Fruit fly (Drosophila melanogaster): ENCODE results near the gene CG7255.
A peak's percentile ranks its signal among the peaks of the same experiment; 100 is the strongest.

CG7255 gene

DNA sequence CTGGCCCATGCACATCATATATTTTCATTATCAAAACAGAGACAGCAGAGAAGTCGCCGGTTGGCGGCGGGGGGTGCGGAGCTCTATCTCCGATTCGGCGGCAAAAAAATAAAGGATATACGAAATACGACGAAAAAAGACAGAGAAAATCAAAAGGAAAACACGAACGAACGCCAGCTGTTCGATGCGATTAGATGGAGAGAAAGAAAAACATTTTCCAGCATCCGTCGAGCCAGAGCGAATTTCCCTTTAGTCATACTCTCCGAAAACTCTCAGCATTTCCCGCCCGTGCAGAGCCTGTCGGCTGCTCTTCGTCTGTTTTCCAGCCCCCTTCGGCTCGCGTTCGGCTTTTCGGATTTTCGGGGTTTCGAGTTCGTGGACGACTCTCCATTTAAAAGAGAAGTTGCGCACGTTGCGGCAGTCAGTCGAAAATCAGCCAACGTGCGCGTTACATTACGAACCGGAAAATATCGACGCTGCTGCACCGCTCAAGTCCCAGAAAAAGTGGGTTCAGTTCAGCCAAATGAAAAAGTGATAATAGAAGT lies 32.3 kb downstream of the CG7255 start, which contains the start of gene Toll-6 (continued):
- peak; percentile 16 for TF ChIP-seq Nf-YB (GFP tag; optimal IDR thresholded peaks at IDR 0.05)
- TF ChIP-seq Adf1 (GFP tag; IDR thresholded peaks at IDR 0.05) = no peak
- TF ChIP-seq Fer3 (tag; optimal IDR thresholded peaks at IDR 0.05) = no peak
- TF ChIP-seq her (GFP tag; optimal IDR thresholded peaks at IDR 0.05) = peak; percentile 9
- no peak for TF ChIP-seq Vsx1 (GFP tag; optimal IDR thresholded peaks at IDR 0.05)
- TF ChIP-seq CG18262 (tag; optimal IDR thresholded peaks at IDR 0.05) = peak; percentile 20
- no peak for TF ChIP-seq knrl (GFP tag; IDR thresholded peaks at IDR 0.05; ENCODE audit: partially characterized antibody)
- TF ChIP-seq Stat92E (GFP tag; optimal IDR thresholded peaks at IDR 0.05) = peak in 1 of 3 experiments; percentile 72
- TF ChIP-seq CG8924 (tag; optimal IDR thresholded peaks at IDR 0.05) = peak; percentile 24
- TF ChIP-seq wdn (GFP tag; IDR thresholded peaks at IDR 0.05) = no peak
- TF ChIP-seq Med (GFP tag) = peak; percentile 82
- TF ChIP-seq CG13123 (GFP tag; optimal IDR thresholded peaks at IDR 0.05) = no peak
- no peak for TF ChIP-seq croc (GFP tag; conservative IDR thresholded peaks at IDR 0.05)
- TF ChIP-seq CG9876 (GFP tag; optimal IDR thresholded peaks at IDR 0.05) = no peak
- no peak for TF ChIP-seq D19B (GFP tag; optimal IDR thresholded peaks at IDR 0.05)
- no peak for TF ChIP-seq CG6683 (GFP tag; optimal IDR thresholded peaks at IDR 0.05)
- no peak for TF ChIP-seq Antp (GFP tag; optimal IDR thresholded peaks at IDR 0.05)
- no peak for TF ChIP-seq Sin3A (optimal IDR thresholded peaks at IDR 0.05)
- no peak for TF ChIP-seq ro (GFP tag; IDR thresholded peaks at IDR 0.05)
- TF ChIP-seq CG1603 (tag; optimal IDR thresholded peaks at IDR 0.05) = peak; percentile 14
- TF ChIP-seq Hsf (GFP tag; optimal IDR thresholded peaks at IDR 0.05) = no peak
- TF ChIP-seq prd (optimal IDR thresholded peaks at IDR 0.05) = no peak
- TF ChIP-seq prd (GFP tag; IDR thresholded peaks at IDR 0.05) = peak; percentile 39; the same call in 2 of the 3 replicates
- peak; percentile 2 for TF ChIP-seq CG15601 (tag; optimal IDR thresholded peaks at IDR 0.05)
- peak; percentile 68 for TF ChIP-seq kni (GFP tag; optimal IDR thresholded peaks at IDR 0.05)
- TF ChIP-seq cg (GFP tag; optimal IDR thresholded peaks at IDR 0.05) = peak; percentile 40
- no peak for TF ChIP-seq CG16815 (GFP tag; optimal IDR thresholded peaks at IDR 0.05)
- TF ChIP-seq fd64A (GFP tag; optimal IDR thresholded peaks at IDR 0.05) = no peak
- TF ChIP-seq CG13296 (GFP tag; optimal IDR thresholded peaks at IDR 0.05) = no peak
- TF ChIP-seq Dip2 (GFP tag; IDR thresholded peaks at IDR 0.05) = no peak
- TF ChIP-seq YL-1 (GFP tag; optimal IDR thresholded peaks at IDR 0.05) = no peak
- TF ChIP-seq CG17568 (GFP tag; optimal IDR thresholded peaks at IDR 0.05) = peak; percentile 40
- TF ChIP-seq CG5180 (GFP tag; optimal IDR thresholded peaks at IDR 0.05) = no peak
- TF ChIP-seq eyg (GFP tag; optimal IDR thresholded peaks at IDR 0.05) = no peak
- no peak for TF ChIP-seq fd96Cb (tag; optimal IDR thresholded peaks at IDR 0.05)
- TF ChIP-seq hbn (GFP tag; IDR thresholded peaks at IDR 0.05; ENCODE audit: partially characterized antibody) = no peak
- TF ChIP-seq CG10267 (tag; optimal IDR thresholded peaks at IDR 0.05) = peak; percentile 19
- TF ChIP-seq rib (GFP tag; IDR thresholded peaks at IDR 0.05) = no peak
- no peak for TF ChIP-seq tna (GFP tag; IDR thresholded peaks at IDR 0.05; ENCODE audit: partially characterized antibody)
- TF ChIP-seq ems (GFP tag; optimal IDR thresholded peaks at IDR 0.05) = no peak
- TF ChIP-seq CG4854 (GFP tag; optimal IDR thresholded peaks at IDR 0.05) = no peak
- peak; percentile 3 for TF ChIP-seq CG33557 (GFP tag; optimal IDR thresholded peaks at IDR 0.05)
- no peak for TF ChIP-seq zen (tag; optimal IDR thresholded peaks at IDR 0.05)
- no peak for TF ChIP-seq CG12659 (GFP tag; optimal IDR thresholded peaks at IDR 0.05)
- 0 out of 2 replicates have a peak, but pooled peaks have one; percentile 15 for TF ChIP-seq CG4360 (GFP tag; IDR thresholded peaks at IDR 0.05)
- TF ChIP-seq CG8089 (GFP tag; optimal IDR thresholded peaks at IDR 0.05) = no peak
- TF ChIP-seq CG15696 (tag; optimal IDR thresholded peaks at IDR 0.05) = no peak
- no peak for TF ChIP-seq CG2202 (tag; optimal IDR thresholded peaks at IDR 0.05)
- no peak for TF ChIP-seq E2f2 (GFP tag; IDR thresholded peaks at IDR 0.05)
- peak; percentile 54 for TF ChIP-seq fd102C (GFP tag; optimal IDR thresholded peaks at IDR 0.05)
- no peak for TF ChIP-seq br (optimal IDR thresholded peaks at IDR 0.05)

Data from whole organism, embryonic.